Worm (Caenorhabditis elegans) whole organism, young adult: ENCODE data around the gene lbp-7.

Experiments
- C17E4.6 ChIP-seq: fragments of 200-800 bp; sonication (Bioruptor generic); IDR thresholded peaks from 2 replicates; pipeline ENCODE4 v1.3.6; 2022; ENCODE audit warnings: missing genetic modification reagents, missing genetic modification characterization, missing compliant biosample characterization
- F10E7.11 ChIP-seq: sonication (generic microtip); optimal IDR thresholded peaks from 2 replicates; lab custom pipeline; 2017; ENCODE audit warnings: mild to moderate bottlenecking, missing genetic modification characterization, moderate library complexity, missing compliant biosample characterization
- F22D6.2 ChIP-seq: sonication (generic microtip); optimal IDR thresholded peaks from 2 replicates; lab custom pipeline; 2016; ENCODE audit warnings: mild to moderate bottlenecking, missing genetic modification characterization, missing compliant biosample characterization
- F39B2.1 ChIP-seq: fragments of 200-800 bp; sonication (Bioruptor generic); IDR thresholded peaks from 2 replicates; pipeline ENCODE4 v1.3.6; 2022; ENCODE audit warnings: missing genetic modification reagents, missing genetic modification characterization, missing compliant biosample characterization
- F52B5.7 ChIP-seq: sonication (generic microtip); optimal IDR thresholded peaks from 2 replicates; lab custom pipeline; 2016; ENCODE audit warnings: mild to moderate bottlenecking, missing genetic modification characterization, missing compliant biosample characterization
- T07F8.4 ChIP-seq: sonication (generic microtip); optimal IDR thresholded peaks from 2 replicates; lab custom pipeline; 2016; ENCODE audit warnings: mild to moderate bottlenecking, missing genetic modification characterization, moderate library complexity, missing compliant biosample characterization
- Y53F4B.3 ChIP-seq: fragments of 200-800 bp; sonication (Bioruptor generic); IDR thresholded peaks from 2 replicates; pipeline ENCODE4 v1.3.6; 2022; ENCODE audit warnings: missing genetic modification reagents, missing genetic modification characterization, missing compliant biosample characterization
- atf-7 ChIP-seq: sonication (generic microtip); optimal IDR thresholded peaks from 2 replicates; lab custom pipeline; 2017; ENCODE audit warnings: mild to moderate bottlenecking, missing genetic modification characterization, missing compliant biosample characterization
- attf-5 ChIP-seq: fragments of 200-800 bp; sonication (Bioruptor generic); optimal IDR thresholded peaks from 2 replicates; lab custom pipeline; 2018; ENCODE audit warnings: mild to moderate bottlenecking, missing genetic modification characterization, missing compliant biosample characterization
- bed-2 ChIP-seq: fragments of 200-800 bp; sonication (Bioruptor generic); IDR thresholded peaks from 2 replicates; pipeline ENCODE4 v1.3.6; 2022; ENCODE audit warnings: missing genetic modification reagents, missing genetic modification characterization, missing compliant biosample characterization
- cebp-1 ChIP-seq, 2 experiments: fragments of 200-800 bp in 1 of 2; sonication (Bioruptor generic) in 1 of 2; sonication (generic microtip) in 1 of 2; IDR thresholded peaks in 1 of 2; optimal IDR thresholded peaks in 1 of 2; 2 replicates each; pipeline versions ENCODE4 v1.3.6 to Lab custom; 2017 to 2022; ENCODE audit warnings: missing compliant biosample characterization in 2 of 2, missing genetic modification characterization in 2 of 2, mild to moderate bottlenecking in 1 of 2, missing genetic modification reagents in 1 of 2, moderate library complexity in 1 of 2
- cebp-2 ChIP-seq: fragments of 200-800 bp; sonication (Bioruptor generic); IDR thresholded peaks from 2 replicates; pipeline ENCODE4 v1.3.6; 2022; ENCODE audit warnings: missing genetic modification characterization, missing compliant biosample characterization
- ceh-100 ChIP-seq: fragments of 200-800 bp; sonication (Bioruptor generic); IDR thresholded peaks from 2 replicates; pipeline ENCODE4 v1.3.6; 2022; ENCODE audit warnings: missing genetic modification reagents, missing genetic modification characterization, missing compliant biosample characterization
- ceh-40 ChIP-seq: fragments of 200-800 bp; sonication (Bioruptor generic); IDR thresholded peaks from 2 replicates; pipeline ENCODE4 v1.3.6; 2022; ENCODE audit warnings: missing genetic modification characterization, missing compliant biosample characterization
- ceh-79 ChIP-seq: sonication (generic microtip); optimal IDR thresholded peaks from 2 replicates; lab custom pipeline; 2017; ENCODE audit warnings: mild to moderate bottlenecking, missing genetic modification characterization, missing compliant biosample characterization
- chd-7 ChIP-seq: sonication (generic microtip); optimal IDR thresholded peaks from 2 replicates; lab custom pipeline; 2016; ENCODE audit warnings: mild to moderate bottlenecking, missing genetic modification characterization, moderate library complexity, missing compliant biosample characterization
- dox-1 ChIP-seq: fragments of 200-800 bp; sonication (Bioruptor generic); IDR thresholded peaks from 2 replicates; pipeline ENCODE4 v1.3.6; 2022; ENCODE audit warnings: missing genetic modification reagents, missing genetic modification characterization, missing compliant biosample characterization
- dpl-1 ChIP-seq: fragments of 150-350 bp; optimal IDR thresholded peaks from 2 replicates; lab custom pipeline; 2014; ENCODE audit warnings: missing biosample characterization, missing genetic modification reagents, missing genetic modification characterization
- egrh-3 ChIP-seq: fragments of 200-800 bp; sonication (Bioruptor generic); IDR thresholded peaks from 2 replicates; pipeline ENCODE4 v1.3.6; 2022; ENCODE audit warnings: missing genetic modification reagents, missing genetic modification characterization, missing compliant biosample characterization
- fkh-3 ChIP-seq: sonication (generic microtip); optimal IDR thresholded peaks from 2 replicates; lab custom pipeline; 2016; ENCODE audit warnings: mild to moderate bottlenecking, missing genetic modification characterization, missing compliant biosample characterization
- lin-26 ChIP-seq: fragments of 200-800 bp; sonication (Bioruptor generic); IDR thresholded peaks from 2 replicates; pipeline ENCODE4 v1.3.6; 2022; ENCODE audit warnings: missing genetic modification reagents, missing genetic modification characterization, missing compliant biosample characterization
- lin-35 ChIP-seq, 3 experiments: fragments of 150-350 bp in 2 of 3; sonication (generic microtip) in 1 of 3; optimal IDR thresholded peaks; 2 replicates each; lab custom pipeline; 2014 to 2018; ENCODE audit warnings: missing biosample characterization in 3 of 3, missing genetic modification characterization in 3 of 3, missing genetic modification reagents in 3 of 3
- lin-40 ChIP-seq: sonication (generic microtip); optimal IDR thresholded peaks from 2 replicates; lab custom pipeline; 2016; ENCODE audit warnings: missing genetic modification characterization, mild to moderate bottlenecking, missing compliant biosample characterization, missing genotype, missing genetic modification reagents
- mcd-1 ChIP-seq: fragments of 200-800 bp; sonication (Bioruptor generic); IDR thresholded peaks from 2 replicates; pipeline ENCODE4 v1.3.6; 2022; ENCODE audit warnings: missing genetic modification reagents, missing genetic modification characterization, missing compliant biosample characterization
- nhr-120 ChIP-seq: fragments of 200-800 bp; sonication (Bioruptor generic); IDR thresholded peaks from 2 replicates; pipeline ENCODE4 v1.3.6; 2022; ENCODE audit warnings: missing genetic modification characterization, missing compliant biosample characterization
- nhr-80 ChIP-seq: sonication (generic microtip); optimal IDR thresholded peaks from 2 replicates; lab custom pipeline; 2016; ENCODE audit warnings: missing genetic modification characterization, missing compliant biosample characterization
- tlf-1 ChIP-seq: fragments of 200-800 bp; sonication (Bioruptor generic); optimal IDR thresholded peaks from 2 replicates; lab custom pipeline; 2018; ENCODE audit warnings: mild to moderate bottlenecking, missing genetic modification characterization, missing compliant biosample characterization
- xnd-1 ChIP-seq: sonication (generic microtip); optimal IDR thresholded peaks from 2 replicates; lab custom pipeline; 2016; ENCODE audit warnings: missing genotype, missing genetic modification reagents, missing genetic modification characterization, missing compliant biosample characterization
- ztf-26 ChIP-seq: sonication (generic microtip); optimal IDR thresholded peaks from 2 replicates; lab custom pipeline; 2017; ENCODE audit warnings: missing genetic modification characterization, missing compliant biosample characterization
- ztf-6 ChIP-seq: fragments of 200-800 bp; sonication (Bioruptor generic); IDR thresholded peaks from 2 replicates; pipeline ENCODE4 v1.3.6; 2022; ENCODE audit warnings: missing genetic modification reagents, missing genetic modification characterization, missing compliant biosample characterization

lbp-7 gene

ce11 chrV:13890473-13890872 lies 11.1 kb downstream of the lbp-7 start, which contains the start of gene lbp-8 (continued):
- TF ChIP-seq T07F8.4 (no peak), chd-7 (tag; lab: Kevin White, UChicago) (no peak)

ce11 chrV:13891489-13891888 lies 12.1 kb downstream of the lbp-7 start:
- TF ChIP-seq nhr-80 (tag; lab: Kevin White, UChicago) (peak; percentile 52), bed-2 (GFP tag; lab: Robert Waterston, UW) (no peak)

- no peak for TF ChIP-seq tlf-1 (GFP tag; lab: Kevin White, UChicago)
- TF ChIP-seq ceh-79 (tag; lab: Kevin White, UChicago), result no peak
- no peak for TF ChIP-seq dpl-1 (GFP tag; lab: Kevin White, UChicago)
- no peak for TF ChIP-seq nhr-120 (GFP tag; lab: Robert Waterston, UW)
- TF ChIP-seq ceh-100, result no peak
- TF ChIP-seq F39B2.1 (GFP tag; lab: Robert Waterston, UW), result no peak
- no peak for TF ChIP-seq F10E7.11 (tag; lab: Kevin White, UChicago)
- no peak for TF ChIP-seq xnd-1
- no peak for TF ChIP-seq ztf-6
- TF ChIP-seq attf-5, result peak; percentile 1
- peak; percentile 65 for TF ChIP-seq atf-7 (tag; lab: Kevin White, UChicago)
- no peak for TF ChIP-seq C17E4.6
- TF ChIP-seq egrh-3, result no peak
- TF ChIP-seq nhr-80 (tag; lab: Kevin White, UChicago), result peak; percentile 86
- peak; percentile 53 for TF ChIP-seq mcd-1 (GFP tag; lab: Robert Waterston, UW)
- TF ChIP-seq F52B5.7 (tag; lab: Kevin White, UChicago), result no peak
- peak; percentile 47 for TF ChIP-seq lin-40 (tag; lab: Kevin White, UChicago)
- peak; percentile 40 for TF ChIP-seq ztf-26 (tag; lab: Kevin White, UChicago)
- TF ChIP-seq fkh-3 (tag; lab: Kevin White, UChicago), result no peak
- no peak for TF ChIP-seq F22D6.2 (tag; lab: Kevin White, UChicago)
- peak in 1 of 3 experiments; percentile 29 for TF ChIP-seq lin-35 (GFP tag; optimal IDR thresholded peaks at IDR 0.05; lab: Kevin White, UChicago)
- no peak for TF ChIP-seq Y53F4B.3 (GFP tag; lab: Robert Waterston, UW)
Measured at ce11 chrV:13892457-13893375, 13.4 kb downstream of the lbp-7 start, which contains the start of gene sptl-3. sptl-3 (plus strand) TSS chrV:13893325.

ce11 chrV:13893583-13893982 lies 14.2 kb downstream of the lbp-7 start:
- TF ChIP-seq lin-26 (GFP tag; lab: Robert Waterston, UW), result no peak
- no peak for TF ChIP-seq cebp-1 (GFP tag; IDR thresholded peaks at IDR 0.05; lab: Robert Waterston, UW)
- peak; percentile 1 for TF ChIP-seq cebp-1 (tag; optimal IDR thresholded peaks at IDR 0.05; lab: Kevin White, UChicago)
- TF ChIP-seq cebp-2 (GFP tag; lab: Robert Waterston, UW), result no peak
- TF ChIP-seq nhr-80 (tag; lab: Kevin White, UChicago), result peak; percentile 86
- peak; percentile 67 for TF ChIP-seq dox-1 (GFP tag; lab: Robert Waterston, UW)
- TF ChIP-seq, all 124 proteins: peak for 3

- TF ChIP-seq cebp-1 (GFP tag; IDR thresholded peaks at IDR 0.05; lab: Robert Waterston, UW) (no peak), cebp-1 (tag; optimal IDR thresholded peaks at IDR 0.05; lab: Kevin White, UChicago) (no peak), ceh-40 (GFP tag; lab: Robert Waterston, UW) (no peak), nhr-80 (tag; lab: Kevin White, UChicago) (peak; percentile 24)
- TF ChIP-seq, all 124 proteins: peak for 1
Measured at ce11 chrV:13898356-13898755, 19.0 kb downstream of the lbp-7 start, which contains the start of gene cyp-35C1. cyp-35C1 (minus strand) TSS chrV:13898487.
